Fruit fly (Drosophila melanogaster): ENCODE data around the gene Zmynd8.

Zmynd8 gene

DNA sequence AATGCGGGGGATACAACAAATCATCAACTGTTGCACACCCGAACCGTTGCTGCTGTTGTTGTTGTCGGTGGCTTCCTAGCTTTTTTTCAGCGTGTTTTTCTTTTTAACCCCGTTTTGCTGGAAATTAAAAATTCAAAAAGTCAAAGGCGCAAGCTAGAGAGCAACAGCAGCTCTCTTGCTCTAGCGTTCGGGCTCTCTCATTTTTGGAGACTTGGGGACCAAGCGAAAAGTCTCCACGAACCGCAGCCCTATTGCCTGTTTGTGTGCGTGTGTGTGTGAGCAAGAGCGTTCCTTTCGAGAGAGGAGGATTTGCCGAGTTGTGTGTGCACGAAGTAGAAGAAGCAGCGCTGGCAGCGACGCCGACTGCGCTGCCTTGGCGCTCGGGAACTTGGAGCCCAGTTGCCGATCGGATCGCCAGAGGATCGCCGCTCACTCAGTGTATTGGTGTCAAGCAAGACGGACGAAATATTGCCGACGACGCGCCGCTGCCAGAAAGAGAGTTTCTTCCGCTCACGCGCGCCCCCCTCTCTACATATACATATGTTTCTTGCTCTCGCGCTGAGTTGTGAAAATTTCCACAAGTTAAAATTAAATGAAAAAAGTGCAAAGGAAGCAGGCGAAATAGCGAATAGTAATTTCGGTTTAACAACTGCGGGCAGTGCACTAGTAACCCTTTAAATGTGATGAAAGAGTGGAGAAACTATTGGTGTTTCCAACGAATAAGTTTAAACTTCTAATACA, 55.5 kb downstream of the Zmynd8 start (continued):
- TF ChIP-seq Atf-2 (GFP tag; optimal IDR thresholded peaks at IDR 0.05), result no peak
- TF ChIP-seq salm (tag; optimal IDR thresholded peaks at IDR 0.05), result no peak
- no peak for TF ChIP-seq nerfin-2 (GFP tag; IDR thresholded peaks at IDR 0.05; ENCODE audit: partially characterized antibody)
- no peak; the same call in 2 of the 3 replicates for TF ChIP-seq B-H1 (GFP tag; IDR thresholded peaks at IDR 0.05)
- TF ChIP-seq unc-4 (GFP tag; IDR thresholded peaks at IDR 0.05; ENCODE audit: partially characterized antibody), result 0 out of 2 replicates have a peak, but pooled peaks have one; percentile 16
- no peak for TF ChIP-seq ftz-f1 (GFP tag; optimal IDR thresholded peaks at IDR 0.05)
- TF ChIP-seq CG12299 (tag; optimal IDR thresholded peaks at IDR 0.05), result no peak
- no peak for TF ChIP-seq klu (GFP tag; IDR thresholded peaks at IDR 0.05)
- no peak for TF ChIP-seq CG33213 (GFP tag; optimal IDR thresholded peaks at IDR 0.05)
- TF ChIP-seq CG12391 (tag; optimal IDR thresholded peaks at IDR 0.05), result no peak
- no peak for TF ChIP-seq CG18619 (GFP tag; optimal IDR thresholded peaks at IDR 0.05)
- TF ChIP-seq Trl (optimal IDR thresholded peaks at IDR 0.05), result peak; percentile 88
- peak; percentile 37 for TF ChIP-seq Trl (GFP tag; optimal IDR thresholded peaks at IDR 0.05)
- no peak for TF ChIP-seq slou (GFP tag; optimal IDR thresholded peaks at IDR 0.05)
- TF ChIP-seq CG11085 (GFP tag; IDR thresholded peaks at IDR 0.05), result no peak
- TF ChIP-seq repo (GFP tag; optimal IDR thresholded peaks at IDR 0.05), result no peak
- TF ChIP-seq Gsc (GFP tag; IDR thresholded peaks at IDR 0.05), result no peak
- TF ChIP-seq zen2 (GFP tag; IDR thresholded peaks at IDR 0.05; ENCODE audit: partially characterized antibody), result peak; percentile 45; the same call in 1 of the 3 replicates
- TF ChIP-seq Sox100B (GFP tag; optimal IDR thresholded peaks at IDR 0.05), result no peak
- TF ChIP-seq CG8765 (GFP tag; IDR thresholded peaks at IDR 0.05), result no peak
- TF ChIP-seq CG17359 (tag; optimal IDR thresholded peaks at IDR 0.05), result no peak
- no peak for TF ChIP-seq MBD-R2 (GFP tag; IDR thresholded peaks at IDR 0.05)
- no peak for TF ChIP-seq CG31365 (tag; optimal IDR thresholded peaks at IDR 0.05)
- TF ChIP-seq sim (GFP tag; IDR thresholded peaks at IDR 0.05), result no peak
- no peak for TF ChIP-seq CG3726 (GFP tag; IDR thresholded peaks at IDR 0.05)
- no peak for TF ChIP-seq CG3847 (GFP tag; IDR thresholded peaks at IDR 0.05)
- peak; percentile 26 for TF ChIP-seq Fer1 (GFP tag; optimal IDR thresholded peaks at IDR 0.05)
- TF ChIP-seq Lhr (GFP tag; optimal IDR thresholded peaks at IDR 0.05), result no peak
- TF ChIP-seq gsb (GFP tag; IDR thresholded peaks at IDR 0.05), result no peak
- no peak for TF ChIP-seq slbo (GFP tag; IDR thresholded peaks at IDR 0.05)
- peak in 1 of 2 experiments; percentile 37 for TF ChIP-seq bsh (GFP tag; optimal IDR thresholded peaks at IDR 0.05)
- TF ChIP-seq Med (GFP tag), result peak; percentile 80
- TF ChIP-seq CG6813 (GFP tag; optimal IDR thresholded peaks at IDR 0.05), result no peak
- no peak for TF ChIP-seq emc (GFP tag; optimal IDR thresholded peaks at IDR 0.05)
- no peak for TF ChIP-seq cas (GFP tag; IDR thresholded peaks at IDR 0.05)
- no peak for TF ChIP-seq CG4282 (GFP tag; optimal IDR thresholded peaks at IDR 0.05)
- no peak for TF ChIP-seq tap (tag; optimal IDR thresholded peaks at IDR 0.05)
- TF ChIP-seq fu2 (GFP tag; optimal IDR thresholded peaks at IDR 0.05), result no peak
- TF ChIP-seq Oaz (GFP tag; IDR thresholded peaks at IDR 0.05), result no peak
- no peak for TF ChIP-seq BEAF-32 (GFP tag; optimal IDR thresholded peaks at IDR 0.05)
- TF ChIP-seq CG15011 (GFP tag; optimal IDR thresholded peaks at IDR 0.05), result no peak
- no peak for TF ChIP-seq CG10431 (GFP tag; optimal IDR thresholded peaks at IDR 0.05)
- TF ChIP-seq Bgb (GFP tag; IDR thresholded peaks at IDR 0.05; ENCODE audit: partially characterized antibody), result peak; percentile 35; the same call in 1 of the 2 replicates
- TF ChIP-seq ci (GFP tag; IDR thresholded peaks at IDR 0.05), result peak; percentile 70; the same call in 2 of the 3 replicates
- TF ChIP-seq bcd (GFP tag; optimal IDR thresholded peaks at IDR 0.05), result no peak
- TF ChIP-seq Spps (tag; optimal IDR thresholded peaks at IDR 0.05), result no peak
- no peak for TF ChIP-seq CG14050 (GFP tag; IDR thresholded peaks at IDR 0.05)
- no peak for TF ChIP-seq Taf1 (GFP tag; IDR thresholded peaks at IDR 0.05)
- TF ChIP-seq Asciz (GFP tag; optimal IDR thresholded peaks at IDR 0.05), result no peak
- no peak for TF ChIP-seq CG14965 (GFP tag; optimal IDR thresholded peaks at IDR 0.05; ENCODE audit: borderline replicate concordance)

Data from whole organism, embryonic.